Worm (Caenorhabditis elegans): ENCODE results near the gene rsef-1.

Gene rsef-1

DNA sequence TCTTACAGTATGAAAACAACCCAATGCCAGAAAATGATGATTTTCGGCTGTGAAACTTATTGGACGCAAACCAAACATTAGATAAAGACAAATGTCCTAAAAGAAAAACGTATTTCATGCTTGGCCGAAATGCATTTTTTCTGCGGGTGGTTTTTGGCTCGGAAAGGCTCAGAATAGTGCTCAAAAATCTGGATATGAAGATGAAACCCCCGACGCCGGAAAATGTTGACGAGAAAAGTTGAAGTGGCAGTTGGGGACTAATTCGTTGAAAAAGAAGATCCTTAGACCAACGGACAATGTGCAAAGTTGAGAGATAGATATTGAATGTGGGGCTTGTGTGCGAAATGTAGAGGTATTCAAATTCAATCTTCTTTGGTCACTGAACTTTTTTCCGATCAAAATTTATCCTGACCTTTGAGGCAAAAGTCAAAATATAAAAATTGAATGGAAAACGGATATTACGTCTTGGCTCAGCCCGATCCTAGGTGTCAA lies 40.6 kb downstream of the rsef-1 start, which contains the start of gene flp-18:
TSS of gene flp-18 (minus strand) at position 51 of the 492 bp plus-strand sequence.
- TF ChIP-seq unc-39 (tag; optimal IDR thresholded peaks at IDR 0.05): no peak
- no peak for TF ChIP-seq egl-5 (tag; optimal IDR thresholded peaks at IDR 0.05)
- no peak for TF ChIP-seq pha-4 (tag; optimal IDR thresholded peaks at IDR 0.05)
- no peak for TF ChIP-seq fkh-2 (tag; optimal IDR thresholded peaks at IDR 0.05)
- TF ChIP-seq sea-2 (GFP tag; optimal IDR thresholded peaks at IDR 0.05): no peak
- no peak for TF ChIP-seq ceh-82 (tag; optimal IDR thresholded peaks at IDR 0.05)
- TF ChIP-seq aly-2 (tag; optimal IDR thresholded peaks at IDR 0.05): no peak
- no peak for TF ChIP-seq ama-1 (optimal IDR thresholded peaks at IDR 0.05)
- TF ChIP-seq elt-2 (tag; optimal IDR thresholded peaks at IDR 0.05): no peak
- TF ChIP-seq lin-15B (tag; optimal IDR thresholded peaks at IDR 0.05): no peak
- no peak for TF ChIP-seq ztf-4 (tag; optimal IDR thresholded peaks at IDR 0.05)
- no peak for TF ChIP-seq mml-1 (tag; optimal IDR thresholded peaks at IDR 0.05)
- no peak for TF ChIP-seq nhr-43 (tag; optimal IDR thresholded peaks at IDR 0.05; ENCODE audit: poor library complexity, severe bottlenecking)
- no peak for TF ChIP-seq ceh-16 (tag; optimal IDR thresholded peaks at IDR 0.05)
- no peak for TF ChIP-seq nhr-76 (tag; optimal IDR thresholded peaks at IDR 0.05)
- no peak for TF ChIP-seq ztf-11 (tag; optimal IDR thresholded peaks at IDR 0.05)
- TF ChIP-seq skn-1 (tag; optimal IDR thresholded peaks at IDR 0.05): no peak
- TF ChIP-seq nhr-23 (tag; optimal IDR thresholded peaks at IDR 0.05): no peak
- TF ChIP-seq nhr-28 (tag; optimal IDR thresholded peaks at IDR 0.05): no peak

ce11 chrX:3009190-3009589 lies 50.0 kb downstream of the rsef-1 start, which contains the start of gene Y48D7A.1:
Gene Y48D7A.1 (plus strand): TSS chrX:3009490.
- TF ChIP-seq jun-1 (tag; optimal IDR thresholded peaks at IDR 0.05): no peak
- no peak for TF ChIP-seq nhr-237 (tag; optimal IDR thresholded peaks at IDR 0.05)
- no peak for TF ChIP-seq nhr-77 (tag; optimal IDR thresholded peaks at IDR 0.05)
- no peak for TF ChIP-seq zag-1 (tag; optimal IDR thresholded peaks at IDR 0.05)
- no peak for TF ChIP-seq ztf-4 (tag; optimal IDR thresholded peaks at IDR 0.05)
- TF ChIP-seq ceh-16 (tag; optimal IDR thresholded peaks at IDR 0.05): no peak
- TF ChIP-seq mdl-1 (tag; optimal IDR thresholded peaks at IDR 0.05): no peak
- TF ChIP-seq snpc-4 (tag; optimal IDR thresholded peaks at IDR 0.05): no peak
- no peak for TF ChIP-seq ceh-82 (tag; optimal IDR thresholded peaks at IDR 0.05)
- no peak for TF ChIP-seq unc-62 (GFP tag; optimal IDR thresholded peaks at IDR 0.05)
- TF ChIP-seq egl-5 (tag; optimal IDR thresholded peaks at IDR 0.05): no peak
- no peak for TF ChIP-seq pha-4 (tag; optimal IDR thresholded peaks at IDR 0.05)
- TF ChIP-seq fkh-10 (GFP tag; optimal IDR thresholded peaks at IDR 0.05): no peak
- no peak for TF ChIP-seq lin-39 (tag; optimal IDR thresholded peaks at IDR 0.05)
- TF ChIP-seq egl-27 (tag; optimal IDR thresholded peaks at IDR 0.05): no peak
- TF ChIP-seq fkh-2 (tag; optimal IDR thresholded peaks at IDR 0.05): no peak
- no peak for TF ChIP-seq aly-2 (tag; optimal IDR thresholded peaks at IDR 0.05)
